Worm (Caenorhabditis elegans) whole organism, L1 larva: ENCODE results near the gene smrc-1.
A peak's percentile ranks its signal among the peaks of the same experiment; 100 is the strongest.

Experiments used
- alr-1 ChIP-seq: fragments of 200-800 bp; sonication (Bioruptor generic); optimal IDR thresholded peaks from 2 replicates; lab custom pipeline; 2018; ENCODE audit warnings: borderline replicate concordance, mild to moderate bottlenecking, missing genetic modification characterization, missing compliant biosample characterization
- ama-1 ChIP-seq: fragments of 150-350 bp; optimal IDR thresholded peaks from 2 replicates; lab custom pipeline; 2014
- egl-13 ChIP-seq: sonication (generic microtip); optimal IDR thresholded peaks from 2 replicates; lab custom pipeline; 2016; ENCODE audit warnings: missing genotype, missing genetic modification reagents, missing genetic modification characterization, missing compliant biosample characterization
- egl-27 ChIP-seq, 2 experiments: fragments of 150-350 bp in 1 of 2; sonication (generic microtip); optimal IDR thresholded peaks; 3 replicates each; lab custom pipeline; 2017 to 2018; ENCODE audit warnings: missing biosample characterization in 2 of 2, missing genetic modification characterization in 2 of 2, missing genetic modification reagents in 2 of 2
- lin-15B ChIP-seq: fragments of 150-350 bp; sonication (generic microtip); optimal IDR thresholded peaks from 3 replicates; lab custom pipeline; 2014; ENCODE audit warnings: missing biosample characterization, missing genetic modification characterization
- nhr-11 ChIP-seq: fragments of 150-350 bp; optimal IDR thresholded peaks from 2 replicates; lab custom pipeline; 2014; ENCODE audit warnings: missing biosample characterization, missing genetic modification characterization
- nhr-76 ChIP-seq: sonication (generic microtip); optimal IDR thresholded peaks from 2 replicates; lab custom pipeline; 2017; ENCODE audit warnings: missing biosample characterization, missing genetic modification characterization
- snpc-4 ChIP-seq: fragments of 150-350 bp; optimal IDR thresholded peaks from 2 replicates; lab custom pipeline; 2014; ENCODE audit warnings: missing biosample characterization, missing genetic modification characterization
- sup-37 ChIP-seq: fragments of 200-800 bp; sonication (Bioruptor generic); optimal IDR thresholded peaks from 2 replicates; lab custom pipeline; 2018; ENCODE audit warnings: mild to moderate bottlenecking, missing genetic modification characterization, missing compliant biosample characterization
- swsn-7 ChIP-seq: sonication (generic microtip); optimal IDR thresholded peaks from 2 replicates; lab custom pipeline; 2016; ENCODE audit warnings: missing genetic modification characterization, missing compliant biosample characterization
- tbx-2 ChIP-seq: sonication (generic microtip); optimal IDR thresholded peaks from 2 replicates; lab custom pipeline; 2016; ENCODE audit warnings: missing genetic modification characterization, missing compliant biosample characterization
- unc-62 ChIP-seq: fragments of 150-350 bp; optimal IDR thresholded peaks from 2 replicates; lab custom pipeline; 2014; ENCODE audit warnings: missing biosample characterization, missing genetic modification reagents, missing genetic modification characterization
- ztf-11 ChIP-seq, 2 experiments: sonication (generic microtip); optimal IDR thresholded peaks; 2 replicates each; lab custom pipeline; 2016 to 2017; ENCODE audit warnings: missing genetic modification characterization in 2 of 2, missing biosample characterization in 1 of 2, missing compliant biosample characterization in 1 of 2

ce11 chrIII:6360114-6360513 lies 30.6 kb upstream of the smrc-1 start:
- TF ChIP-seq tbx-2 (tag; lab: Kevin White, UChicago) (peak; percentile 42), egl-27 (tag; optimal IDR thresholded peaks at IDR 0.05; lab: Kevin White, UChicago) (peak in 1 of 2 experiments; percentile 1), ama-1 (lab: Kevin White, UChicago) (no peak), nhr-11 (no peak), alr-1 (tag; lab: Kevin White, UChicago) (no peak), unc-62 (GFP tag; lab: Kevin White, UChicago) (no peak), sup-37 (GFP tag; lab: Kevin White, UChicago) (no peak), lin-15B (tag; lab: Kevin White, UChicago) (no peak), egl-13 (tag; lab: Kevin White, UChicago) (no peak), snpc-4 (tag; lab: Kevin White, UChicago) (no peak), ztf-11 (tag; optimal IDR thresholded peaks at IDR 0.05; lab: Kevin White, UChicago) (no peak), swsn-7 (peak; percentile 2), nhr-76 (no peak)
